Worm (Caenorhabditis elegans): Measurements from ENCODE around the gene frpr-5.

Gene frpr-5

ce11 chrV:13568533-13568932 lies 32.6 kb upstream of the frpr-5 start, which contains the start of the genes nuaf-1 and bir-2 (continued):
- no peak for TF ChIP-seq nhr-77 (tag; optimal IDR thresholded peaks at IDR 0.05)
- TF ChIP-seq mab-9 (GFP tag; IDR thresholded peaks at IDR 0.05): no peak
- peak; percentile 85 for TF ChIP-seq mep-1 (tag; optimal IDR thresholded peaks at IDR 0.05)
- TF ChIP-seq lsy-2 (tag; optimal IDR thresholded peaks at IDR 0.05): peak; percentile 70 to 74
- TF ChIP-seq nhr-19 (GFP tag; conservative IDR thresholded peaks at IDR 0.05): peak; percentile 54
- no peak for TF ChIP-seq ces-1 (GFP tag; optimal IDR thresholded peaks at IDR 0.05)
- peak; percentile 60 for TF ChIP-seq dsc-1 (tag; optimal IDR thresholded peaks at IDR 0.05)
- peak; percentile 39 for TF ChIP-seq ceh-90 (tag; optimal IDR thresholded peaks at IDR 0.05)
- no peak for TF ChIP-seq hlh-4 (tag; optimal IDR thresholded peaks at IDR 0.05)
- TF ChIP-seq ceh-88 (GFP tag; IDR thresholded peaks at IDR 0.05): no peak
- no peak for TF ChIP-seq unc-62 (GFP tag; optimal IDR thresholded peaks at IDR 0.05)
- TF ChIP-seq ceh-82 (tag; optimal IDR thresholded peaks at IDR 0.05): peak in 2 of 3 experiments; percentile 47 to 55
- TF ChIP-seq nhr-76 (tag; optimal IDR thresholded peaks at IDR 0.05): no peak
- no peak for TF ChIP-seq lin-39 (tag; optimal IDR thresholded peaks at IDR 0.05)
- TF ChIP-seq pqm-1 (tag; optimal IDR thresholded peaks at IDR 0.05): no peak
- no peak for TF ChIP-seq elt-2 (tag; optimal IDR thresholded peaks at IDR 0.05)
- TF ChIP-seq nhr-237 (tag; optimal IDR thresholded peaks at IDR 0.05): no peak
- TF ChIP-seq unc-130 (tag; optimal IDR thresholded peaks at IDR 0.05): peak; percentile 62
- peak; percentile 52 for TF ChIP-seq tbx-2 (tag; optimal IDR thresholded peaks at IDR 0.05)
- no peak for TF ChIP-seq unc-98 (GFP tag; IDR thresholded peaks at IDR 0.05)
- peak; percentile 50 for TF ChIP-seq nhr-90 (tag; optimal IDR thresholded peaks at IDR 0.05; ENCODE audit: poor library complexity)
- TF ChIP-seq alr-1 (tag; optimal IDR thresholded peaks at IDR 0.05; ENCODE audit: borderline replicate concordance): no peak
- no peak for TF ChIP-seq nhr-84 (tag; optimal IDR thresholded peaks at IDR 0.05)
- peak; percentile 23 for TF ChIP-seq irx-1 (tag; optimal IDR thresholded peaks at IDR 0.05)
- TF ChIP-seq skn-1 (tag; optimal IDR thresholded peaks at IDR 0.05): peak; percentile 55
- TF ChIP-seq egl-13 (tag; optimal IDR thresholded peaks at IDR 0.05): peak; percentile 26
- peak; percentile 68 to 82 for TF ChIP-seq efl-1 (optimal IDR thresholded peaks at IDR 0.05)
- TF ChIP-seq efl-1 (GFP tag; optimal IDR thresholded peaks at IDR 0.05 in 1 of 2): peak; percentile 85 to 98
- no peak for TF ChIP-seq egl-27 (tag; optimal IDR thresholded peaks at IDR 0.05)
- TF ChIP-seq ceh-63 (GFP tag; optimal IDR thresholded peaks at IDR 0.05): no peak
- TF ChIP-seq hlh-17 (GFP tag; optimal IDR thresholded peaks at IDR 0.05; ENCODE audit: borderline replicate concordance): no peak
- no peak for TF ChIP-seq tlp-1 (tag; optimal IDR thresholded peaks at IDR 0.05)
- TF ChIP-seq ama-1 (optimal IDR thresholded peaks at IDR 0.05): no peak
- no peak for TF ChIP-seq nhr-12 (tag; optimal IDR thresholded peaks at IDR 0.05)
- peak; percentile 57 for TF ChIP-seq xbp-1 (tag; optimal IDR thresholded peaks at IDR 0.05)
- no peak for TF ChIP-seq lir-3 (tag; optimal IDR thresholded peaks at IDR 0.05; ENCODE audit: poor library complexity)
- TF ChIP-seq ets-5 (GFP tag; IDR thresholded peaks at IDR 0.05): no peak
- TF ChIP-seq C04F5.9 (tag; optimal IDR thresholded peaks at IDR 0.05): no peak
- no peak for TF ChIP-seq unc-30 (tag; optimal IDR thresholded peaks at IDR 0.05)
- TF ChIP-seq nhr-47 (tag; optimal IDR thresholded peaks at IDR 0.05): peak; percentile 78
- no peak for TF ChIP-seq aha-1 (tag; optimal IDR thresholded peaks at IDR 0.05)
- no peak for TF ChIP-seq mdl-1 (tag; optimal IDR thresholded peaks at IDR 0.05)
- peak; percentile 54 for TF ChIP-seq C16A3.4 (tag; optimal IDR thresholded peaks at IDR 0.05)
- no peak for TF ChIP-seq ztf-4 (tag; optimal IDR thresholded peaks at IDR 0.05)
- peak; percentile 73 for TF ChIP-seq snu-23 (GFP tag; optimal IDR thresholded peaks at IDR 0.05)
- TF ChIP-seq nhr-28 (tag; optimal IDR thresholded peaks at IDR 0.05): no peak
- TF ChIP-seq fkh-4 (tag; optimal IDR thresholded peaks at IDR 0.05; ENCODE audit: borderline replicate concordance): no peak
- no peak for TF ChIP-seq aly-2 (tag; optimal IDR thresholded peaks at IDR 0.05)
- peak; percentile 75 for TF ChIP-seq lin-15B (tag; optimal IDR thresholded peaks at IDR 0.05)
- peak; percentile 70 for TF ChIP-seq lin-14 (GFP tag; optimal IDR thresholded peaks at IDR 0.05)
- TF ChIP-seq unc-86 (tag; optimal IDR thresholded peaks at IDR 0.05): peak; percentile 54
- no peak; the same call in 1 of the 2 replicates for TF ChIP-seq isw-1 (GFP tag; IDR thresholded peaks at IDR 0.05)
- TF ChIP-seq nhr-20 (tag; optimal IDR thresholded peaks at IDR 0.05): peak; percentile 59
- no peak for TF ChIP-seq sptf-1 (tag; optimal IDR thresholded peaks at IDR 0.05)
- no peak for TF ChIP-seq mef-2 (tag; optimal IDR thresholded peaks at IDR 0.05)
